Worm (Caenorhabditis elegans): ENCODE data around the gene srd-38.

srd-38 gene

ce11 chrX:13291506-13291905 is at the start of gene srd-38:
Gene srd-38, plus strand, starts transcription at chrX:13291806.
- TF ChIP-seq unc-62 (GFP tag; optimal IDR thresholded peaks at IDR 0.05), result no peak

- TF ChIP-seq unc-62 (GFP tag; optimal IDR thresholded peaks at IDR 0.05), result no peak
Observed at ce11 chrX:13242231-13242630, 49.4 kb upstream of the srd-38 start, which contains the start of gene K08H2.5. Gene K08H2.5, minus strand, starts transcription at chrX:13242331.

- TF ChIP-seq unc-62 (GFP tag; optimal IDR thresholded peaks at IDR 0.05), result no peak
Observed at ce11 chrX:13245090-13245489, 46.5 kb upstream of the srd-38 start, which contains the start of gene hpl-1. Gene hpl-1, plus strand, starts transcription at chrX:13245390.

- no peak for TF ChIP-seq unc-62 (GFP tag; optimal IDR thresholded peaks at IDR 0.05)
Observed at ce11 chrX:13246668-13247358, 44.8 kb upstream of the srd-38 start.

ce11 chrX:13247614-13248013 is 44.0 kb upstream of the srd-38 start:
- TF ChIP-seq unc-62 (GFP tag; optimal IDR thresholded peaks at IDR 0.05), result no peak

ce11 chrX:13248265-13248664 is 43.3 kb upstream of the srd-38 start, which contains the start of gene K08H2.7:
Gene K08H2.7, minus strand, starts transcription at chrX:13248437.
- TF ChIP-seq unc-62 (GFP tag; optimal IDR thresholded peaks at IDR 0.05), result no peak

ce11 chrX:13249102-13249501 is 42.5 kb upstream of the srd-38 start:
- no peak for TF ChIP-seq unc-62 (GFP tag; optimal IDR thresholded peaks at IDR 0.05)

- no peak for TF ChIP-seq unc-62 (GFP tag; optimal IDR thresholded peaks at IDR 0.05)
Observed at ce11 chrX:13250163-13250562, 41.4 kb upstream of the srd-38 start.

- TF ChIP-seq unc-62 (GFP tag; optimal IDR thresholded peaks at IDR 0.05), result no peak
Observed at ce11 chrX:13251354-13251843, 40.2 kb upstream of the srd-38 start.

- TF ChIP-seq unc-62 (GFP tag; optimal IDR thresholded peaks at IDR 0.05), result no peak
Observed at ce11 chrX:13251914-13252434, 39.6 kb upstream of the srd-38 start, which contains the start of gene nhr-32. Gene nhr-32, plus strand, starts transcription at chrX:13251964.

- TF ChIP-seq unc-62 (GFP tag; optimal IDR thresholded peaks at IDR 0.05), result no peak
Observed at ce11 chrX:13257577-13257976, 34.0 kb upstream of the srd-38 start, which contains the start of gene K08H2.10. Gene K08H2.10, plus strand, starts transcription at chrX:13257806.

ce11 chrX:13262195-13262594 is 29.4 kb upstream of the srd-38 start, which contains the start of gene K09A11.1:
Gene K09A11.1, plus strand, starts transcription at chrX:13262495.
- no peak for TF ChIP-seq unc-62 (GFP tag; optimal IDR thresholded peaks at IDR 0.05)

ce11 chrX:13264550-13264949 is 27.1 kb upstream of the srd-38 start:
- no peak for TF ChIP-seq unc-62 (GFP tag; optimal IDR thresholded peaks at IDR 0.05)

ce11 chrX:13267230-13267629 is 24.4 kb upstream of the srd-38 start, which contains the start of gene cyp-14A1:
Gene cyp-14A1, minus strand, starts transcription at chrX:13267355.
- no peak for TF ChIP-seq unc-62 (GFP tag; optimal IDR thresholded peaks at IDR 0.05)

- no peak for TF ChIP-seq unc-62 (GFP tag; optimal IDR thresholded peaks at IDR 0.05)
Observed at ce11 chrX:13269586-13269985, 22.0 kb upstream of the srd-38 start, which contains the start of gene cyp-14A2. Gene cyp-14A2, minus strand, starts transcription at chrX:13269686.

- TF ChIP-seq unc-62 (GFP tag; optimal IDR thresholded peaks at IDR 0.05), result no peak
Observed at ce11 chrX:13274102-13274501, 17.5 kb upstream of the srd-38 start, which contains the start of gene cyp-14A3. Gene cyp-14A3, minus strand, starts transcription at chrX:13274202.

- no peak for TF ChIP-seq unc-62 (GFP tag; optimal IDR thresholded peaks at IDR 0.05)
Observed at ce11 chrX:13278876-13279275, 12.7 kb upstream of the srd-38 start, which contains the start of gene phf-33. Gene phf-33, minus strand, starts transcription at chrX:13278976.
